Worm (Caenorhabditis elegans) whole organism, early embryonic: ENCODE results near the gene C35B1.2.
"Not testable (repeated sequence)": the region's sequence is repeated elsewhere in the genome, so short reads cannot be mapped to it uniquely, and the experiment has no call there.

Experiments used
- B0310.2 ChIP-seq: sonication (generic microtip); optimal IDR thresholded peaks from 2 replicates; lab custom pipeline; 2016; ENCODE audit warnings: mild to moderate bottlenecking, missing genetic modification characterization, missing compliant biosample characterization
- F13C5.2 ChIP-seq: sonication (generic microtip); optimal IDR thresholded peaks from 2 replicates; lab custom pipeline; 2017; ENCODE audit warnings: mild to moderate bottlenecking, missing genetic modification characterization, inconsistent platforms, missing compliant biosample characterization
- aly-1 ChIP-seq: sonication (generic microtip); optimal IDR thresholded peaks from 2 replicates; lab custom pipeline; 2016; ENCODE audit warnings: missing genetic modification characterization, missing compliant biosample characterization
- ama-1 ChIP-seq: fragments of 150-350 bp; optimal IDR thresholded peaks from 2 replicates; lab custom pipeline; 2014
- ceh-13 ChIP-seq: fragments of 200-800 bp; sonication (Bioruptor generic); optimal IDR thresholded peaks from 2 replicates; lab custom pipeline; 2018; ENCODE audit warnings: mild to moderate bottlenecking, missing genetic modification characterization, missing compliant biosample characterization
- ceh-36 ChIP-seq: sonication (generic microtip); optimal IDR thresholded peaks from 2 replicates; lab custom pipeline; 2016; ENCODE audit warnings: missing genetic modification characterization, inconsistent platforms, missing compliant biosample characterization
- ets-7 ChIP-seq: sonication (generic microtip); optimal IDR thresholded peaks from 2 replicates; lab custom pipeline; 2016; ENCODE audit warnings: missing genotype, missing genetic modification characterization, missing compliant biosample characterization
- flt-1 ChIP-seq: fragments of 200-800 bp; sonication (Bioruptor generic); IDR thresholded peaks from 2 replicates; pipeline ENCODE4 v1.3.6; 2022; ENCODE audit warnings: missing genetic modification characterization, missing compliant biosample characterization
- hmbx-1 ChIP-seq: sonication (generic microtip); optimal IDR thresholded peaks from 2 replicates; lab custom pipeline; 2016; ENCODE audit warnings: mild to moderate bottlenecking, missing genetic modification characterization, missing compliant biosample characterization
- hmg-4 ChIP-seq: fragments of 200-800 bp; sonication (Bioruptor generic); optimal IDR thresholded peaks from 2 replicates; lab custom pipeline; 2018; ENCODE audit warnings: mild to moderate bottlenecking, missing genetic modification characterization, missing compliant biosample characterization
- hnd-1 ChIP-seq: sonication (generic microtip); optimal IDR thresholded peaks from 2 replicates; lab custom pipeline; 2016; ENCODE audit warnings: missing genetic modification characterization, missing compliant biosample characterization
- pes-1 ChIP-seq: fragments of 200-800 bp; sonication (Bioruptor generic); IDR thresholded peaks from 2 replicates; pipeline ENCODE4 v1.3.6; 2022; ENCODE audit warnings: missing genetic modification reagents, missing genetic modification characterization, missing compliant biosample characterization
- scrt-1 ChIP-seq: fragments of 200-800 bp; sonication (Bioruptor generic); IDR thresholded peaks from 2 replicates; pipeline ENCODE4 v1.3.6; 2022; ENCODE audit warnings: missing genetic modification characterization, missing compliant biosample characterization
- sea-1 ChIP-seq: fragments of 200-800 bp; sonication (Bioruptor generic); conservative IDR thresholded peaks from 2 replicates; pipeline ENCODE4 v1.3.6; 2022; ENCODE audit warnings: missing genetic modification characterization, missing compliant biosample characterization
- tbx-11 ChIP-seq: fragments of 200-800 bp; sonication (Bioruptor generic); IDR thresholded peaks from 2 replicates; pipeline ENCODE4 v1.3.6; 2022; ENCODE audit warnings: missing genetic modification characterization, missing compliant biosample characterization
- tbx-37 ChIP-seq: fragments of 200-800 bp; sonication (Bioruptor generic); conservative IDR thresholded peaks from 2 replicates; pipeline ENCODE4 v1.3.6; 2022; ENCODE audit warnings: missing genetic modification reagents, missing genetic modification characterization, missing compliant biosample characterization
- tra-4 ChIP-seq: sonication (generic microtip); optimal IDR thresholded peaks from 2 replicates; lab custom pipeline; 2017; ENCODE audit warnings: missing genetic modification characterization, missing compliant biosample characterization

C35B1.2 gene

DNA sequence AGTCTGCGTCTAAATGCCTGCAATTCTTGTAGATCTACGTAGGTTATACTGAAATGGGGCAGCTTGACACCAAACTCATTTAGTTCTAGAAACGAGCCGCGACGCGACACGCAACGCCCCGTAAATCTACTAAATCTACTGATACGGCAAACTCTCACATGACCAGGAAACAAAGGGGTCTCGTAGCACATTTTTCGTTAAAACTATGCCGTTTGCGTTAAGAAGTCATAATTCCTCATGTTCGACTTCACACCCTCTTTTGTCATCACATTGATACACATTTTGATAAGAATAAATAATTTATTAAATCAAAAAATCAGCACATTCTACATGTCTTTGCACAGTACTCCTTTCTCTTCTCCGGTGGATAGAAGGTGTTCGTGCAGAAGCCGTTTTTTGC, 35.0 kb downstream of the C35B1.2 start:
- TF ChIP-seq sea-1 (GFP tag; lab: Robert Waterston, UW) (no peak), ama-1 (lab: Kevin White, UChicago) (no peak), ceh-13 (GFP tag; lab: Kevin White, UChicago) (no peak), hmg-4 (GFP tag; lab: Kevin White, UChicago) (no peak)

- TF ChIP-seq F13C5.2 (tag; lab: Kevin White, UChicago) (no peak), tra-4 (tag; lab: Kevin White, UChicago) (no peak), ceh-36 (tag; lab: Kevin White, UChicago) (no peak), hmbx-1 (tag; lab: Kevin White, UChicago) (no peak), ets-7 (tag; lab: Kevin White, UChicago) (no peak), ama-1 (lab: Kevin White, UChicago) (no peak), flt-1 (GFP tag; lab: Robert Waterston, UW) (no peak), tbx-37 (no peak), sea-1 (GFP tag; lab: Robert Waterston, UW) (no peak), aly-1 (tag; lab: Kevin White, UChicago) (no peak), hnd-1 (tag; lab: Kevin White, UChicago) (no peak), B0310.2 (tag; lab: Kevin White, UChicago) (no peak), pes-1 (GFP tag; lab: Robert Waterston, UW) (no peak), tbx-11 (no peak), ceh-13 (GFP tag; lab: Kevin White, UChicago) (no peak), scrt-1 (no peak)
Measured at ce11 chrIV:4123083-4123482, 37.1 kb downstream of the C35B1.2 start, which contains the start of gene mul-1. mul-1 (minus strand) TSS chrIV:4123166.

ce11 chrIV:4125657-4126056, 39.6 kb downstream of the C35B1.2 start, which contains the start of gene F49F1.7:
F49F1.7 (minus strand) TSS chrIV:4125757.
- TF ChIP-seq tbx-37; hmbx-1 (tag; lab: Kevin White, UChicago); flt-1 (GFP tag; lab: Robert Waterston, UW): not testable (repeated sequence)

DNA sequence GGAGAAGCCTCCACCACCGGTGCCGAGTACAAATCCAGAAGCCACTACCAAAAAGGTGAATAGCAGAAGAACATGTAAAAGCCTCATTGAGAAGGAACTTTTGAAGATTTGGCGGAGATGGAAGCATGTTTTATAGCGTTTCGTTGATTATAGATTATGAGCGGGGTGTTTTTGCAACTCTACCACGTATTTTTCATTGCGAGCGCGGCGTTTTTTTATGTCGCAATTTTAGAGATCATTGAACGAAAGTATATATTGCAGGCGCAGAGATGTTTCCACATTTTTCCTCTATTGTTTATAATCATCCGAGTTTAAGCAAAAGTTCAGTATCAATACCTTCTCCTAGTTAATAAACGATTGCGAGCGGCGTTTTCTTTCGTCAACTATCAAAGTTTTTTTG, 49.7 kb downstream of the C35B1.2 start, which contains the start of gene F49F1.17:
Gene F49F1.17, minus strand, starts transcription at position 101 of the 400 bp plus-strand sequence.
- TF ChIP-seq hmg-4 (GFP tag; lab: Kevin White, UChicago), result no peak
- TF ChIP-seq pes-1 (GFP tag; lab: Robert Waterston, UW), result no peak
- TF ChIP-seq ceh-13 (GFP tag; lab: Kevin White, UChicago), result no peak
- TF ChIP-seq hnd-1 (tag; lab: Kevin White, UChicago), result no peak
- TF ChIP-seq flt-1 (GFP tag; lab: Robert Waterston, UW), result no peak
- no peak for TF ChIP-seq sea-1 (GFP tag; lab: Robert Waterston, UW)
- no peak for TF ChIP-seq tbx-11
- TF ChIP-seq tra-4 (tag; lab: Kevin White, UChicago), result no peak
- TF ChIP-seq F13C5.2 (tag; lab: Kevin White, UChicago), result no peak
- no peak for TF ChIP-seq B0310.2 (tag; lab: Kevin White, UChicago)
- no peak for TF ChIP-seq scrt-1
- no peak for TF ChIP-seq ama-1 (lab: Kevin White, UChicago)
- no peak for TF ChIP-seq hmbx-1 (tag; lab: Kevin White, UChicago)
- TF ChIP-seq ceh-36 (tag; lab: Kevin White, UChicago), result no peak
- TF ChIP-seq ets-7 (tag; lab: Kevin White, UChicago), result no peak

DNA sequence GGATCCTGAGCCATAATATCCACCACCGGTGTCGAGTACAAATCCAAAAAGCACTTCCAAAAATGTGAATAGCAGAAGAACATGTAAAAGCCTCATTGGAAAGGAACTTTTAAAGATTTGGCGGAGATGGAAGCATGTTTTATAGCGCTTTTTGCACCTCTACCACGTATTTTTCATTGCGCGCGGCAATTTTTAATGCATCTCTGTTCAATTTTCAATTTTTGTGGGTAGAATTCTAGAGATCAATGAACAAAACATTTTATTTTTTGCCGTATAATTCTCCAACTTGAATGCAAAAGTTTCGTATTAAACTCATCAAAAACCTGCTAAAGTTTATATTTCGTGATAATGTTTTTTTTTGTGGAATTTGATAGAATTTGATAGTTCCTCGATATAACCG, 51.5 kb downstream of the C35B1.2 start, which contains the start of gene F49F1.9:
Gene F49F1.9, minus strand, starts transcription at position 101 of the 400 bp plus-strand sequence.
- TF ChIP-seq flt-1 (GFP tag; lab: Robert Waterston, UW), result no peak
- TF ChIP-seq hnd-1 (tag; lab: Kevin White, UChicago), result no peak
- no peak for TF ChIP-seq hmg-4 (GFP tag; lab: Kevin White, UChicago)
- TF ChIP-seq tbx-37, result no peak
- TF ChIP-seq F13C5.2 (tag; lab: Kevin White, UChicago), result no peak
- no peak for TF ChIP-seq scrt-1
- no peak for TF ChIP-seq tra-4 (tag; lab: Kevin White, UChicago)
- TF ChIP-seq ceh-36 (tag; lab: Kevin White, UChicago), result no peak
- TF ChIP-seq hmbx-1 (tag; lab: Kevin White, UChicago), result no peak
- no peak for TF ChIP-seq ama-1 (lab: Kevin White, UChicago)
- TF ChIP-seq pes-1 (GFP tag; lab: Robert Waterston, UW), result no peak
- no peak for TF ChIP-seq tbx-11
- no peak for TF ChIP-seq aly-1 (tag; lab: Kevin White, UChicago)
- TF ChIP-seq sea-1 (GFP tag; lab: Robert Waterston, UW), result no peak
- TF ChIP-seq ets-7 (tag; lab: Kevin White, UChicago), result no peak
- no peak for TF ChIP-seq B0310.2 (tag; lab: Kevin White, UChicago)
- no peak for TF ChIP-seq ceh-13 (GFP tag; lab: Kevin White, UChicago)

ce11 chrIV:4139022-4139421, 53.0 kb downstream of the C35B1.2 start, which contains the start of gene F49F1.10:
F49F1.10 (minus strand) TSS chrIV:4139122.
- TF ChIP-seq hmg-4 (GFP tag; lab: Kevin White, UChicago), result no peak
- TF ChIP-seq hmbx-1 (tag; lab: Kevin White, UChicago), result no peak
- TF ChIP-seq B0310.2 (tag; lab: Kevin White, UChicago), result no peak
- TF ChIP-seq aly-1 (tag; lab: Kevin White, UChicago), result no peak
- no peak for TF ChIP-seq F13C5.2 (tag; lab: Kevin White, UChicago)
- TF ChIP-seq sea-1 (GFP tag; lab: Robert Waterston, UW), result no peak
- TF ChIP-seq flt-1 (GFP tag; lab: Robert Waterston, UW), result no peak
- TF ChIP-seq pes-1 (GFP tag; lab: Robert Waterston, UW), result no peak
- no peak for TF ChIP-seq tbx-37
- TF ChIP-seq tbx-11, result no peak
- TF ChIP-seq hnd-1 (tag; lab: Kevin White, UChicago), result no peak
- no peak for TF ChIP-seq ama-1 (lab: Kevin White, UChicago)
- no peak for TF ChIP-seq ceh-13 (GFP tag; lab: Kevin White, UChicago)
- TF ChIP-seq scrt-1, result no peak
- no peak for TF ChIP-seq ets-7 (tag; lab: Kevin White, UChicago)
- TF ChIP-seq tra-4 (tag; lab: Kevin White, UChicago), result no peak
- TF ChIP-seq ceh-36 (tag; lab: Kevin White, UChicago), result no peak

ce11 chrIV:4140265-4140664, 54.3 kb downstream of the C35B1.2 start, which contains the start of gene F49F1.18:
F49F1.18 (minus strand) TSS chrIV:4140365.
- TF ChIP-seq ceh-13 (GFP tag; lab: Kevin White, UChicago) (no peak), F13C5.2 (tag; lab: Kevin White, UChicago) (no peak), pes-1 (GFP tag; lab: Robert Waterston, UW) (no peak), aly-1 (tag; lab: Kevin White, UChicago) (no peak), scrt-1 (no peak), ceh-36 (tag; lab: Kevin White, UChicago) (no peak), hmg-4 (GFP tag; lab: Kevin White, UChicago) (no peak), tbx-37 (no peak), tra-4 (tag; lab: Kevin White, UChicago) (no peak), ama-1 (lab: Kevin White, UChicago) (no peak), hmbx-1 (tag; lab: Kevin White, UChicago) (no peak), sea-1 (GFP tag; lab: Robert Waterston, UW) (no peak), ets-7 (tag; lab: Kevin White, UChicago) (no peak), flt-1 (GFP tag; lab: Robert Waterston, UW) (no peak), hnd-1 (tag; lab: Kevin White, UChicago) (no peak), B0310.2 (tag; lab: Kevin White, UChicago) (no peak), tbx-11 (no peak)
